Fruit fly (Drosophila melanogaster) whole organism, pupa: ENCODE data around the gene Nab2.
A peak's percentile ranks its signal among the peaks of the same experiment; 100 is the strongest.

Source experiments
- CG10348 ChIP-seq: fragments of 200-800 bp; sonication (Bioruptor generic); IDR thresholded peaks from 2 replicates; pipeline ENCODE4 v1.3.6; 2022; ENCODE audit warnings: missing biosample characterization, missing genetic modification characterization
- CG12605 ChIP-seq: fragments of 200-800 bp; sonication (Bioruptor generic); IDR thresholded peaks from 2 replicates; pipeline ENCODE4 v1.3.6; 2022; ENCODE audit warnings: missing biosample characterization, missing genetic modification characterization
- CG13204 ChIP-seq: fragments of 200-800 bp; sonication (Bioruptor generic); optimal IDR thresholded peaks from 2 replicates; lab custom pipeline; 2018; ENCODE audit warnings: missing biosample characterization, mild to moderate bottlenecking, missing genetic modification characterization, moderate library complexity
- CG14655 ChIP-seq: fragments of 200-800 bp; sonication (Bioruptor generic); optimal IDR thresholded peaks from 3 replicates; lab custom pipeline; 2017; ENCODE audit warnings: mild to moderate bottlenecking, missing biosample characterization, missing genetic modification reagents, missing genetic modification characterization
- CG15710 ChIP-seq: fragments of 200-800 bp; sonication (Bioruptor generic); optimal IDR thresholded peaks from 2 replicates; lab custom pipeline; 2018; ENCODE audit warnings: missing biosample characterization, mild to moderate bottlenecking, missing genetic modification characterization, moderate library complexity
- CG17806 ChIP-seq: fragments of 200-800 bp; sonication (Bioruptor generic); optimal IDR thresholded peaks from 2 replicates; lab custom pipeline; 2018; ENCODE audit warnings: missing biosample characterization, mild to moderate bottlenecking, missing genetic modification characterization, moderate library complexity
- CG32121 ChIP-seq: fragments of 200-800 bp; sonication (Bioruptor generic); IDR thresholded peaks from 2 replicates; pipeline ENCODE4 v1.3.6; 2022; ENCODE audit warnings: missing biosample characterization, missing genetic modification characterization
- CG34367 ChIP-seq: fragments of 200-800 bp; sonication (Bioruptor generic); optimal IDR thresholded peaks from 2 replicates; lab custom pipeline; 2018; ENCODE audit warnings: missing biosample characterization, mild to moderate bottlenecking, missing genetic modification characterization
- CG4496 ChIP-seq: fragments of 200-800 bp; sonication (Bioruptor generic); IDR thresholded peaks from 3 replicates; pipeline ENCODE4 v1.3.6; 2022; ENCODE audit warnings: missing biosample characterization, missing genetic modification characterization
- CG8159 ChIP-seq: fragments of 200-800 bp; sonication (Bioruptor generic); optimal IDR thresholded peaks from 3 replicates; lab custom pipeline; 2018; ENCODE audit warnings: missing biosample characterization, mild to moderate bottlenecking, missing genetic modification characterization, moderate library complexity
- CG8301 ChIP-seq: fragments of 200-800 bp; sonication (Bioruptor generic); optimal IDR thresholded peaks from 2 replicates; lab custom pipeline; 2018; ENCODE audit warnings: missing biosample characterization, mild to moderate bottlenecking, missing genetic modification characterization
- CG9948 ChIP-seq: fragments of 200-800 bp; sonication (Bioruptor generic); optimal IDR thresholded peaks from 2 replicates; lab custom pipeline; 2018; ENCODE audit warnings: missing biosample characterization, mild to moderate bottlenecking, missing genetic modification characterization, moderate library complexity
- D1 ChIP-seq: fragments of 200-800 bp; sonication (Bioruptor generic); optimal IDR thresholded peaks from 2 replicates; lab custom pipeline; 2018; ENCODE audit warnings: missing biosample characterization, mild to moderate bottlenecking, missing genetic modification characterization, moderate library complexity
- EcR ChIP-seq: fragments of 200-800 bp; sonication (Bioruptor generic); optimal IDR thresholded peaks from 3 replicates; lab custom pipeline; 2019; ENCODE audit warnings: missing biosample characterization, missing genetic modification characterization, mild to moderate bottlenecking, moderate library complexity, missing genetic modification reagents
- Ets98B ChIP-seq: fragments of 200-800 bp; sonication (Bioruptor generic); IDR thresholded peaks from 2 replicates; pipeline ENCODE4 v1.3.6; 2022; ENCODE audit warnings: missing biosample characterization, missing genetic modification characterization
- Pif1A ChIP-seq: fragments of 200-800 bp; sonication (Bioruptor generic); optimal IDR thresholded peaks from 3 replicates; lab custom pipeline; 2016; ENCODE audit warnings: missing biosample characterization, missing genetic modification characterization
- Pif1B ChIP-seq: fragments of 200-800 bp; sonication (Bioruptor generic); optimal IDR thresholded peaks from 3 replicates; lab custom pipeline; 2016; ENCODE audit warnings: missing biosample characterization, missing genetic modification characterization
- Snoo ChIP-seq: fragments of 200-800 bp; sonication (Bioruptor generic); optimal IDR thresholded peaks from 3 replicates; lab custom pipeline; 2017; ENCODE audit warnings: missing biosample characterization, mild to moderate bottlenecking, missing genetic modification characterization, inconsistent platforms
- fd96Ca ChIP-seq: fragments of 200-800 bp; sonication (Bioruptor generic); IDR thresholded peaks from 3 replicates; pipeline ENCODE4 v1.3.6; 2022; ENCODE audit warnings: missing biosample characterization, missing genetic modification characterization
- gl ChIP-seq: fragments of 200-800 bp; sonication (Bioruptor generic); optimal IDR thresholded peaks from 2 replicates; lab custom pipeline; 2018; ENCODE audit warnings: missing biosample characterization, mild to moderate bottlenecking, missing genetic modification characterization
- rn ChIP-seq: fragments of 200-800 bp; sonication (Bioruptor generic); IDR thresholded peaks from 2 replicates; pipeline ENCODE4 v1.3.6; 2022; ENCODE audit warnings: missing biosample characterization, missing genetic modification characterization

The Nab2 gene

DNA sequence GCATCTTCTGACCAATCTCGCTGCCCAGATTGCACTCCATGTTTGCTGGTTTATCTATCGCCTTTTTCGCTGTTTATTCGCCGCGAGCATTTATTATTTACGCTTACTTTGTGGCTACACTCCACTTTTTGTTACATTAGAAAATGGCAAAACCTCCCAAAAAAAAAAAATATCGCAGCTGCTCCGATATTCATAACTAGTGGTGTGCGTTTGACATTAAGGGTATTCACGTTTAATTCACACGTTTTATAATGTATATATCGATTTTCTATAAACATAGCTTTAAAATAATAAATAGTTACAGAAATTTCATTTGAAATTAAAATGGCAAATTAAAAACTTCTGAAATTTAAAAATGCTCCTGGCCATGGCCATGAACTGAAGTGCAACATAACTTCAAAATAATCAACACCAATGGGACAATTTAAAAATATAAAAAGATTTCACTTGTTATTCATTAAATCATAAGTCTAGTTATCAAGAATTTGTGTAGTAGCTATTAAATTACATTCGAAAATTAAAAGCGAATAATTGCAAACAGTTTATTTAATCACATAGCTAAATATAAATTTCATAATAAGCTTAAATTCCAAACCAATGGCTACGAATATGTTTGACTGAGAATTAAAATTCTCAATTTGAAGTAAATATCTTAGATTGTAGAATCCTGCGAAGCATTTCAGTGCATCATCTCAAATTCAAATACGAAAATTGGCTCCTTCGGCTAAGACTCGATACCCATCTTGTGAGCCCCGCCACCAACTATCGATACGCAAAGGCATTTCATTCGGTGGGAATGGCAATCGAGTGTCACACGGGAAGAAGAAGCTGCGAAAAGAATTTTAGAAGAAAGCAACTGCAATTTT is at the start of gene Nab2, which contains the start of gene BRWD3:
Gene Nab2 (minus strand): TSS at position 203 of the 866 bp plus-strand sequence.
Gene BRWD3 (plus strand): TSS at position 784 of the 866 bp plus-strand sequence.
- TF ChIP-seq CG4496 (GFP tag; lab: Robert Waterston, UW) (0 out of 3 replicates have a peak, but pooled peaks have one; percentile 8), Pif1B (GFP tag; lab: Kevin White, UChicago) (no peak), Snoo (no peak), CG13204 (GFP tag; lab: Kevin White, UChicago) (no peak), CG15710 (tag; lab: Kevin White, UChicago) (no peak), CG17806 (tag; lab: Kevin White, UChicago) (no peak), CG34367 (tag; lab: Kevin White, UChicago) (no peak), D1 (tag; lab: Kevin White, UChicago) (no peak), Ets98B (GFP tag; lab: Robert Waterston, UW) (no peak; the same call in none of the 2 replicates), CG8159 (peak; percentile 15), fd96Ca (peak; percentile 21; the same call in 1 of the 3 replicates), CG32121 (GFP tag; lab: Robert Waterston, UW) (0 out of 2 replicates have a peak, but pooled peaks have one; percentile 50), gl (no peak), CG12605 (GFP tag; lab: Robert Waterston, UW) (peak; percentile 8; the same call in 1 of the 2 replicates), Pif1A (GFP tag; lab: Kevin White, UChicago) (no peak), rn (peak; percentile 20; the same call in 1 of the 2 replicates), EcR (no peak), CG9948 (no peak), CG14655 (GFP tag; lab: Kevin White, UChicago) (no peak), CG8301 (tag; lab: Kevin White, UChicago) (no peak), CG10348 (GFP tag; lab: Robert Waterston, UW) (no peak)

- no peak for TF ChIP-seq EcR
- no peak for TF ChIP-seq gl
- no peak for TF ChIP-seq CG8301 (tag; lab: Kevin White, UChicago)
- TF ChIP-seq CG32121 (GFP tag; lab: Robert Waterston, UW): no peak
- TF ChIP-seq Snoo: no peak
- no peak for TF ChIP-seq Ets98B (GFP tag; lab: Robert Waterston, UW)
Observed at dm6 chr3R:24367120-24367519, 48.9 kb upstream of the Nab2 start, which contains the start of gene CG42811. TSS of gene CG42811 (minus strand) at chr3R:24367220.

dm6 chr3R:24364880-24365604 is 46.8 kb upstream of the Nab2 start, which contains the start of the genes CG17784 and CG13613:
TSS of gene CG17784 (minus strand) at chr3R:24364980.
TSS of gene CG13613 (plus strand) at chr3R:24365554.
- TF ChIP-seq fd96Ca (no peak), D1 (tag; lab: Kevin White, UChicago) (no peak), CG4496 (GFP tag; lab: Robert Waterston, UW) (no peak), Snoo (no peak)
- TF ChIP-seq, all 21 proteins: peak for 0

dm6 chr3R:24362838-24363237 is 44.6 kb upstream of the Nab2 start, which contains the start of gene CG33340:
TSS of gene CG33340 (plus strand) at chr3R:24363138.
- no peak for TF ChIP-seq CG8301 (tag; lab: Kevin White, UChicago)
- no peak for TF ChIP-seq rn

- no peak for TF ChIP-seq Pif1A (GFP tag; lab: Kevin White, UChicago)
- no peak for TF ChIP-seq CG13204 (GFP tag; lab: Kevin White, UChicago)
- TF ChIP-seq gl: no peak
- no peak for TF ChIP-seq rn
Observed at dm6 chr3R:24361583-24361982, 43.4 kb upstream of the Nab2 start, which contains the start of the genes CG5762 and CG33339. TSS of gene CG5762 (minus strand) at chr3R:24361683. TSS of gene CG33339 (plus strand) at chr3R:24361847.

dm6 chr3R:24359957-24360356 is 41.7 kb upstream of the Nab2 start, which contains the start of gene CG18528:
TSS of gene CG18528 (minus strand) at chr3R:24360144.
- TF ChIP-seq gl: no peak
- TF ChIP-seq CG13204 (GFP tag; lab: Kevin White, UChicago): no peak
- no peak for TF ChIP-seq CG12605 (GFP tag; lab: Robert Waterston, UW)
- TF ChIP-seq CG9948: no peak
- no peak for TF ChIP-seq Pif1A (GFP tag; lab: Kevin White, UChicago)
- no peak for TF ChIP-seq CG4496 (GFP tag; lab: Robert Waterston, UW)
- no peak for TF ChIP-seq Pif1B (GFP tag; lab: Kevin White, UChicago)
- TF ChIP-seq CG14655 (GFP tag; lab: Kevin White, UChicago): no peak
- TF ChIP-seq CG32121 (GFP tag; lab: Robert Waterston, UW): no peak
- no peak for TF ChIP-seq Snoo
- TF ChIP-seq CG15710 (tag; lab: Kevin White, UChicago): no peak
